Fruit fly (Drosophila melanogaster): ENCODE data around the gene CG13004.

CG13004 gene

dm6 chrX:16793129-16793748, 42.1 kb downstream of the CG13004 start:
- TF ChIP-seq pros (GFP tag; optimal IDR thresholded peaks at IDR 0.05) (peak; percentile 45), pan (optimal IDR thresholded peaks at IDR 0.05) (no peak), pan (GFP tag; optimal IDR thresholded peaks at IDR 0.05 in 1 of 2, IDR thresholded peaks at IDR 0.05 in 1 of 2) (no peak), tll (GFP tag; optimal IDR thresholded peaks at IDR 0.05) (peak in 1 of 2 experiments; percentile 32), chinmo (GFP tag; IDR thresholded peaks at IDR 0.05; ENCODE audit: partially characterized antibody) (0 out of 4 replicates have a peak, but pooled peaks have one; percentile 26), CG11723 (GFP tag; optimal IDR thresholded peaks at IDR 0.05) (no peak), scrt (GFP tag; optimal IDR thresholded peaks at IDR 0.05) (no peak), eyg (GFP tag; optimal IDR thresholded peaks at IDR 0.05) (no peak), Hr51 (GFP tag; optimal IDR thresholded peaks at IDR 0.05) (no peak), crp (GFP tag; optimal IDR thresholded peaks at IDR 0.05) (peak in 1 of 2 experiments; percentile 75), CG1603 (tag; optimal IDR thresholded peaks at IDR 0.05) (no peak), pb (GFP tag; optimal IDR thresholded peaks at IDR 0.05) (no peak), B-H2 (GFP tag; optimal IDR thresholded peaks at IDR 0.05) (no peak), sqz (GFP tag; optimal IDR thresholded peaks at IDR 0.05) (peak; percentile 41), D (optimal IDR thresholded peaks at IDR 0.05) (no peak), D (GFP tag; optimal IDR thresholded peaks at IDR 0.05) (peak; percentile 25), Sry-δ (GFP tag; optimal IDR thresholded peaks at IDR 0.05) (no peak), CG16813 (GFP tag; IDR thresholded peaks at IDR 0.05; ENCODE audit: partially characterized antibody) (no peak), Mes4 (GFP tag; optimal IDR thresholded peaks at IDR 0.05) (no peak), CG3847 (GFP tag; IDR thresholded peaks at IDR 0.05) (no peak), Bdp1 (GFP tag; optimal IDR thresholded peaks at IDR 0.05) (no peak), YL-1 (GFP tag; optimal IDR thresholded peaks at IDR 0.05) (no peak), bsh (GFP tag; optimal IDR thresholded peaks at IDR 0.05) (no peak), CG4360 (GFP tag; IDR thresholded peaks at IDR 0.05) (peak; percentile 91), CG10321 (GFP tag; IDR thresholded peaks at IDR 0.05) (peak; percentile 74), Eip74EF (GFP tag; optimal IDR thresholded peaks at IDR 0.05) (peak in 1 of 2 experiments; percentile 18), cg (GFP tag; optimal IDR thresholded peaks at IDR 0.05) (peak; percentile 66), zen (tag; optimal IDR thresholded peaks at IDR 0.05) (peak; percentile 7), hth (optimal IDR thresholded peaks at IDR 0.05) (no peak), CG15073 (GFP tag; optimal IDR thresholded peaks at IDR 0.05) (no peak), sens (GFP tag) (peak; percentile 43), CG10366 (GFP tag; IDR thresholded peaks at IDR 0.05) (no peak), CG16779 (GFP tag; IDR thresholded peaks at IDR 0.05) (no peak), jumu (GFP tag; optimal IDR thresholded peaks at IDR 0.05) (no peak), twi (tag; optimal IDR thresholded peaks at IDR 0.05) (peak; percentile 26), CG15514 (GFP tag; optimal IDR thresholded peaks at IDR 0.05) (peak; percentile 53), tup (GFP tag; optimal IDR thresholded peaks at IDR 0.05) (no peak), TFAM (GFP tag; optimal IDR thresholded peaks at IDR 0.05) (no peak), Adf1 (GFP tag; IDR thresholded peaks at IDR 0.05) (no peak), Hmr (GFP tag; optimal IDR thresholded peaks at IDR 0.05) (no peak), gcm (GFP tag; optimal IDR thresholded peaks at IDR 0.05) (peak; percentile 8), CG15601 (tag; optimal IDR thresholded peaks at IDR 0.05) (no peak), phol (tag; optimal IDR thresholded peaks at IDR 0.05) (no peak), CG8765 (GFP tag; IDR thresholded peaks at IDR 0.05) (no peak), CG4424 (GFP tag; optimal IDR thresholded peaks at IDR 0.05) (no peak), CG15479 (GFP tag; optimal IDR thresholded peaks at IDR 0.05) (peak; percentile 94), Trl (optimal IDR thresholded peaks at IDR 0.05) (peak in 1 of 2 experiments; percentile 17), Trl (GFP tag; optimal IDR thresholded peaks at IDR 0.05) (no peak), CG7928 (GFP tag; optimal IDR thresholded peaks at IDR 0.05) (no peak), CG34224 (GFP tag; IDR thresholded peaks at IDR 0.05; ENCODE audit: partially characterized antibody) (0 out of 3 replicates have a peak, but pooled peaks have one; percentile 32)

Data from whole organism, embryonic.